Fruit fly (Drosophila melanogaster) whole organism, embryonic: ENCODE measurements around the gene CG10907.

ENCODE experiments used
- CG11093 ChIP-seq: fragments of 200-800 bp; sonication (Bioruptor generic); IDR thresholded peaks from 3 replicates; pipeline ENCODE4 v1.3.6; 2022; ENCODE audit warnings: missing biosample characterization, missing genetic modification characterization
- CG11504 ChIP-seq: fragments of 200-800 bp; sonication (Bioruptor generic); optimal IDR thresholded peaks from 3 replicates; lab custom pipeline; 2019; ENCODE audit warnings: missing biosample characterization, mild to moderate bottlenecking, missing genetic modification characterization, moderate library complexity
- CG11695 ChIP-seq: fragments of 200-800 bp; sonication (Bioruptor generic); IDR thresholded peaks from 3 replicates; pipeline ENCODE4 v1.3.6; 2022; ENCODE audit warnings: missing biosample characterization, missing genetic modification characterization
- CG12155 ChIP-seq: fragments of 200-800 bp; sonication (Bioruptor generic); optimal IDR thresholded peaks from 3 replicates; lab custom pipeline; 2016; ENCODE audit warnings: missing biosample characterization, missing genetic modification characterization
- CG14441 ChIP-seq: fragments of 200-800 bp; sonication (Bioruptor generic); IDR thresholded peaks from 2 replicates; pipeline ENCODE4 v1.3.6; 2022; ENCODE audit warnings: missing biosample characterization, missing genetic modification characterization
- CG14965 ChIP-seq: fragments of 200-800 bp; sonication (Bioruptor generic); optimal IDR thresholded peaks from 2 replicates; lab custom pipeline; 2016; ENCODE audit warnings: missing biosample characterization, missing genetic modification characterization, borderline replicate concordance
- CG1602 ChIP-seq: fragments of 200-800 bp; sonication (Bioruptor generic); optimal IDR thresholded peaks from 3 replicates; lab custom pipeline; 2016; ENCODE audit warnings: missing biosample characterization, missing genetic modification characterization
- CG17568 ChIP-seq: fragments of 200-800 bp; sonication (Bioruptor generic); optimal IDR thresholded peaks from 2 replicates; lab custom pipeline; 2018; ENCODE audit warnings: missing biosample characterization, mild to moderate bottlenecking, missing genetic modification characterization, moderate library complexity
- CG1792 ChIP-seq: fragments of 200-800 bp; sonication (Bioruptor generic); optimal IDR thresholded peaks from 2 replicates; lab custom pipeline; 2016; ENCODE audit warnings: missing biosample characterization, missing genetic modification characterization
- CG18599 ChIP-seq: fragments of 200-800 bp; sonication (Bioruptor generic); optimal IDR thresholded peaks from 3 replicates; lab custom pipeline; 2017; ENCODE audit warnings: missing biosample characterization, missing genetic modification characterization, mild to moderate bottlenecking, moderate library complexity, missing genetic modification reagents
- CG30020 ChIP-seq: fragments of 200-800 bp; optimal IDR thresholded peaks from 2 replicates; lab custom pipeline; 2019; ENCODE audit warnings: missing biosample characterization, mild to moderate bottlenecking, missing genetic modification characterization, moderate library complexity
- CG30431 ChIP-seq: fragments of 200-800 bp; sonication (Bioruptor generic); optimal IDR thresholded peaks from 2 replicates; lab custom pipeline; 2017; ENCODE audit warnings: missing biosample characterization, missing genetic modification characterization
- CG42726 ChIP-seq: fragments of 200-800 bp; sonication (Bioruptor generic); IDR thresholded peaks from 2 replicates; pipeline ENCODE4 v1.3.6; 2022; ENCODE audit warnings: missing biosample characterization, missing genetic modification characterization; ENCODE audit not compliant: partially characterized antibody
- CG4328 ChIP-seq: fragments of 200-800 bp; sonication (Bioruptor generic); optimal IDR thresholded peaks from 3 replicates; lab custom pipeline; 2017; ENCODE audit warnings: missing biosample characterization, missing genetic modification reagents, missing genetic modification characterization
- CG7786 ChIP-seq: fragments of 200-800 bp; sonication (Bioruptor generic); optimal IDR thresholded peaks from 2 replicates; lab custom pipeline; 2016; ENCODE audit warnings: missing biosample characterization, missing genetic modification characterization
- CG9215 ChIP-seq: fragments of 200-800 bp; sonication (Bioruptor generic); IDR thresholded peaks from 2 replicates; pipeline ENCODE4 v1.3.6; 2022; ENCODE audit warnings: missing biosample characterization, missing genetic modification characterization
- CG9932 ChIP-seq: fragments of 200-800 bp; sonication (Bioruptor generic); IDR thresholded peaks from 2 replicates; pipeline ENCODE4 v1.3.6; 2022; ENCODE audit warnings: missing biosample characterization, missing genetic modification characterization
- D19B ChIP-seq: fragments of 200-800 bp; sonication (Bioruptor generic); optimal IDR thresholded peaks from 2 replicates; lab custom pipeline; 2017; ENCODE audit warnings: missing biosample characterization, mild to moderate bottlenecking, missing genetic modification characterization
- Dbx ChIP-seq: fragments of 200-800 bp; sonication (Bioruptor generic); IDR thresholded peaks from 3 replicates; pipeline ENCODE4 v1.3.6; 2022; ENCODE audit warnings: missing biosample characterization, missing genetic modification characterization
- Deaf1 ChIP-seq: fragments of 200-800 bp; optimal IDR thresholded peaks from 3 replicates; lab custom pipeline; 2019; ENCODE audit warnings: missing biosample characterization, mild to moderate bottlenecking, missing genetic modification characterization, moderate library complexity
- Dp ChIP-seq: fragments of 200-800 bp; sonication (Bioruptor generic); optimal IDR thresholded peaks from 2 replicates; lab custom pipeline; 2018; ENCODE audit warnings: missing biosample characterization, mild to moderate bottlenecking, missing genetic modification characterization, moderate library complexity
- ERR ChIP-seq: fragments of 200-800 bp; sonication (Bioruptor generic); optimal IDR thresholded peaks from 2 replicates; lab custom pipeline; 2016; ENCODE audit warnings: missing biosample characterization, missing genetic modification characterization
- H15 ChIP-seq: fragments of 200-800 bp; sonication (Bioruptor generic); IDR thresholded peaks from 3 replicates; pipeline ENCODE4 v1.3.6; 2022; ENCODE audit warnings: missing biosample characterization, missing genetic modification characterization
- HmgZ ChIP-seq: fragments of 200-800 bp; sonication (Bioruptor generic); optimal IDR thresholded peaks from 2 replicates; lab custom pipeline; 2018; ENCODE audit warnings: missing biosample characterization, mild to moderate bottlenecking, missing genetic modification characterization
- Hr78 ChIP-seq, 2 experiments: fragments of 200-800 bp in 1 of 2; fragments of >200 bp in 1 of 2; sonication (Bioruptor generic) in 1 of 2; optimal IDR thresholded peaks; 2 replicates each; lab custom pipeline; 2017 to 2019; ENCODE audit warnings: missing biosample characterization in 2 of 2, missing genetic modification characterization in 2 of 2, mild to moderate bottlenecking in 1 of 2, moderate library complexity in 1 of 2
- MESR4 ChIP-seq: fragments of 200-800 bp; sonication (Bioruptor generic); optimal IDR thresholded peaks from 2 replicates; lab custom pipeline; 2018; ENCODE audit warnings: missing biosample characterization, mild to moderate bottlenecking, missing genetic modification characterization, moderate library complexity
- Optix ChIP-seq: fragments of 200-800 bp; sonication (Bioruptor generic); IDR thresholded peaks from 3 replicates; pipeline ENCODE4 v1.3.6; 2022; ENCODE audit warnings: missing biosample characterization, missing genetic modification characterization
- Poxn ChIP-seq: fragments of 200-800 bp; sonication (Bioruptor generic); IDR thresholded peaks from 2 replicates; pipeline ENCODE4 v1.3.6; 2022; ENCODE audit warnings: missing biosample characterization, missing genetic modification characterization
- Six4 ChIP-seq: fragments of 200-800 bp; sonication (Bioruptor generic); optimal IDR thresholded peaks from 2 replicates; lab custom pipeline; 2016; ENCODE audit warnings: missing biosample characterization, missing genetic modification characterization
- Spps ChIP-seq: fragments of 200-800 bp; sonication (Bioruptor generic); optimal IDR thresholded peaks from 2 replicates; lab custom pipeline; 2018; ENCODE audit warnings: missing biosample characterization, mild to moderate bottlenecking, missing genetic modification characterization
- Sry-δ ChIP-seq: fragments of 200-800 bp; sonication (Bioruptor generic); optimal IDR thresholded peaks from 2 replicates; lab custom pipeline; 2016; ENCODE audit warnings: missing biosample characterization, missing genetic modification characterization
- Ssrp ChIP-seq: fragments of 200-800 bp; sonication (Bioruptor generic); optimal IDR thresholded peaks from 2 replicates; lab custom pipeline; 2018; ENCODE audit warnings: missing biosample characterization, mild to moderate bottlenecking, missing genetic modification characterization, moderate library complexity
- Trl ChIP-seq, 3 experiments: fragments of >200 bp in 2 of 3; fragments of 200-800 bp in 1 of 3; sonication (Bioruptor generic) in 1 of 3; optimal IDR thresholded peaks; 2 replicates in 1 of 3; 3 replicates in 2 of 3; lab custom pipeline; 2016 to 2017; ENCODE audit warnings: missing biosample characterization in 1 of 3, missing genetic modification characterization in 1 of 3
- YL-1 ChIP-seq: fragments of 200-800 bp; sonication (Bioruptor generic); optimal IDR thresholded peaks from 3 replicates; lab custom pipeline; 2017; ENCODE audit warnings: missing biosample characterization, mild to moderate bottlenecking, missing genetic modification characterization
- al ChIP-seq: fragments of 200-800 bp; sonication (Bioruptor generic); IDR thresholded peaks from 2 replicates; pipeline ENCODE4 v1.3.6; 2022; ENCODE audit warnings: missing biosample characterization, missing genetic modification characterization
- ap ChIP-seq: fragments of 200-800 bp; sonication (Bioruptor generic); IDR thresholded peaks from 2 replicates; pipeline ENCODE4 v1.3.6; 2022; ENCODE audit warnings: missing biosample characterization, missing genetic modification characterization
- ase ChIP-seq: fragments of 200-800 bp; sonication (Bioruptor generic); IDR thresholded peaks from 3 replicates; pipeline ENCODE4 v1.3.6; 2022; ENCODE audit warnings: missing biosample characterization, missing genetic modification characterization
- cas ChIP-seq: fragments of 200-800 bp; sonication (Bioruptor generic); IDR thresholded peaks from 2 replicates; pipeline ENCODE4 v1.3.6; 2022; ENCODE audit warnings: missing biosample characterization, missing genetic modification characterization
- cg ChIP-seq: fragments of 200-800 bp; sonication (Bioruptor generic); optimal IDR thresholded peaks from 3 replicates; lab custom pipeline; 2019; ENCODE audit warnings: missing biosample characterization, mild to moderate bottlenecking, missing genetic modification characterization, moderate library complexity
- danr ChIP-seq: fragments of 200-800 bp; sonication (Bioruptor generic); IDR thresholded peaks from 2 replicates; pipeline ENCODE4 v1.3.6; 2022; ENCODE audit warnings: missing biosample characterization, missing genetic modification characterization
- emc ChIP-seq: fragments of 200-800 bp; sonication (Bioruptor generic); optimal IDR thresholded peaks from 2 replicates; lab custom pipeline; 2016; ENCODE audit warnings: missing biosample characterization, missing genetic modification characterization
- gcm ChIP-seq: fragments of 200-800 bp; sonication (Bioruptor generic); optimal IDR thresholded peaks from 2 replicates; lab custom pipeline; 2019; ENCODE audit warnings: missing biosample characterization, mild to moderate bottlenecking, missing genetic modification characterization, moderate library complexity
- hth ChIP-seq: fragments of >200 bp; optimal IDR thresholded peaks from 2 replicates; lab custom pipeline; 2017; ENCODE audit warnings: inconsistent platforms
- lov ChIP-seq, 2 experiments: fragments of 200-800 bp in 1 of 2; fragments of >200 bp in 1 of 2; sonication (Bioruptor generic) in 1 of 2; IDR thresholded peaks in 1 of 2; optimal IDR thresholded peaks in 1 of 2; 2 replicates in 1 of 2; 3 replicates in 1 of 2; pipeline versions ENCODE4 v1.3.6 to Lab custom; 2017 to 2022; ENCODE audit warnings: missing biosample characterization in 1 of 2, missing genetic modification characterization in 1 of 2
- psq ChIP-seq: fragments of 200-800 bp; sonication (Bioruptor generic); optimal IDR thresholded peaks from 2 replicates; lab custom pipeline; 2017; ENCODE audit warnings: missing biosample characterization, missing genetic modification characterization
- run ChIP-seq: fragments of 200-800 bp; sonication (Bioruptor generic); optimal IDR thresholded peaks from 3 replicates; lab custom pipeline; 2018; ENCODE audit warnings: missing biosample characterization, mild to moderate bottlenecking, missing genetic modification characterization
- stc ChIP-seq: fragments of 200-800 bp; sonication (Bioruptor generic); IDR thresholded peaks from 2 replicates; pipeline ENCODE4 v1.3.6; 2022; ENCODE audit warnings: missing biosample characterization, missing genetic modification characterization
- tll ChIP-seq, 2 experiments: fragments of 200-800 bp in 1 of 2; fragments of >200 bp in 1 of 2; sonication (Bioruptor generic) in 1 of 2; optimal IDR thresholded peaks; 2 replicates each; lab custom pipeline; 2017 to 2019; ENCODE audit warnings: missing biosample characterization in 2 of 2, missing genetic modification characterization in 2 of 2, mild to moderate bottlenecking in 1 of 2, moderate library complexity in 1 of 2
- wek ChIP-seq: fragments of 200-800 bp; sonication (Bioruptor generic); optimal IDR thresholded peaks from 3 replicates; lab custom pipeline; 2018; ENCODE audit warnings: missing biosample characterization, mild to moderate bottlenecking, missing genetic modification characterization, moderate library complexity
- yki ChIP-seq: fragments of >200 bp; optimal IDR thresholded peaks from 3 replicates; lab custom pipeline; 2018
- z ChIP-seq: fragments of 200-800 bp; sonication (Bioruptor generic); IDR thresholded peaks from 3 replicates; pipeline ENCODE4 v1.3.6; 2022; ENCODE audit warnings: missing biosample characterization, missing genetic modification characterization

The CG10907 gene

DNA sequence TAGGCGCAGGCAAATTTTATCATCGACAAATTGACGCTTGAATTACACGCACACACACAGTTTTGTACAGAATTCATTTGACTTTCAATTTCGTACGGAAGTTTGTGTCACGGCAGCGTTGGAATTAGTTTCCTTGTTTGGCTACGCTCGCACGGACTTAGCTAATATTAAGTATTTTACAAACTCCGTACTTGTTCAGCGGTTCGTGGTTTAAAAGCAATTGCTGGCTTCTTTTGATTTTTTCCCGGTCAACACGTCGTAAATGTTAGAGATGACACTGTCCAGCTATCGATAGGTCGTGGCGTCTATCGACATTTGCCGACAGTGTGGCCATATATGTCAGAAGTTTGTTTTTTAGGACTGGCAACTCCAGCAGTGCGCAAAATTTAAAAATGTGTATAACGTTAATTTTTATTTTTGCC, 40.0 kb downstream of the CG10907 start, which contains the start of gene CycA (continued):
- TF ChIP-seq lov (optimal IDR thresholded peaks at IDR 0.05; lab: Kevin White, UChicago) (no peak), lov (GFP tag; IDR thresholded peaks at IDR 0.05; lab: Robert Waterston, UW) (no peak), cas (GFP tag; lab: Robert Waterston, UW) (no peak), CG18599 (GFP tag; lab: Kevin White, UChicago) (no peak), CG9932 (GFP tag; lab: Robert Waterston, UW) (no peak), D19B (GFP tag; lab: Kevin White, UChicago) (no peak), Six4 (GFP tag; lab: Kevin White, UChicago) (no peak), CG30020 (peak; percentile 7), gcm (GFP tag; lab: Kevin White, UChicago) (peak; percentile 28), CG11504 (tag; lab: Kevin White, UChicago) (peak; percentile 61), Poxn (GFP tag; lab: Robert Waterston, UW) (no peak), tll (GFP tag; optimal IDR thresholded peaks at IDR 0.05; lab: Kevin White, UChicago) (peak in 1 of 2 experiments; percentile 82), al (GFP tag; lab: Robert Waterston, UW) (no peak), CG11093 (no peak), Dbx (GFP tag; lab: Robert Waterston, UW) (no peak), CG14441 (GFP tag; lab: Robert Waterston, UW) (no peak), H15 (GFP tag; lab: Robert Waterston, UW) (no peak), CG12155 (peak; percentile 15), YL-1 (peak; percentile 53), Ssrp (tag; lab: Kevin White, UChicago) (no peak), Spps (no peak), CG1602 (GFP tag; lab: Kevin White, UChicago) (no peak), CG1792 (GFP tag; lab: Kevin White, UChicago) (no peak), CG7786 (GFP tag; lab: Kevin White, UChicago) (no peak), ap (GFP tag; lab: Robert Waterston, UW) (no peak), emc (GFP tag; lab: Kevin White, UChicago) (no peak), HmgZ (tag; lab: Kevin White, UChicago) (peak; percentile 40), Trl (optimal IDR thresholded peaks at IDR 0.05; lab: Kevin White, UChicago) (no peak), Trl (GFP tag; optimal IDR thresholded peaks at IDR 0.05; lab: Kevin White, UChicago) (peak; percentile 7), stc (GFP tag; lab: Robert Waterston, UW) (no peak), CG11695 (no peak), wek (GFP tag; lab: Kevin White, UChicago) (peak; percentile 32), CG9215 (peak; percentile 99), run (tag; lab: Kevin White, UChicago) (no peak), CG4328 (GFP tag; lab: Kevin White, UChicago) (no peak), cg (peak; percentile 93), z (GFP tag; lab: Robert Waterston, UW) (no peak), CG42726 (GFP tag; lab: Robert Waterston, UW) (peak; percentile 91), psq (no peak), yki (no peak), CG17568 (GFP tag; lab: Kevin White, UChicago) (peak; percentile 33), ERR (no peak), ase (no peak), MESR4 (GFP tag; lab: Kevin White, UChicago) (peak; percentile 64), CG30431 (GFP tag; lab: Kevin White, UChicago) (no peak), Deaf1 (peak; percentile 23), Sry-δ (GFP tag; lab: Kevin White, UChicago) (peak; percentile 98), CG14965 (no peak), Optix (GFP tag; lab: Robert Waterston, UW) (no peak), danr (GFP tag; lab: Robert Waterston, UW) (no peak), Hr78 (GFP tag; optimal IDR thresholded peaks at IDR 0.05; lab: Kevin White, UChicago) (no peak), Dp (peak; percentile 100), hth (lab: Kevin White, UChicago) (no peak)
